Fruit fly (Drosophila melanogaster) whole organism, embryonic: ENCODE measurements around the gene CG14669.

Source experiments
- Atf-2 ChIP-seq: fragments of 200-800 bp; sonication (Bioruptor generic); optimal IDR thresholded peaks from 2 replicates; lab custom pipeline; 2016; ENCODE audit warnings: missing biosample characterization, missing genetic modification characterization
- Blimp-1 ChIP-seq: fragments of 200-800 bp; sonication (Bioruptor generic); optimal IDR thresholded peaks from 3 replicates; lab custom pipeline; 2018; ENCODE audit warnings: missing biosample characterization, missing genetic modification characterization, mild to moderate bottlenecking, moderate library complexity, missing genetic modification reagents
- CG10431 ChIP-seq: fragments of 200-800 bp; sonication (Bioruptor generic); optimal IDR thresholded peaks from 3 replicates; lab custom pipeline; 2018; ENCODE audit warnings: missing biosample characterization, mild to moderate bottlenecking, missing genetic modification characterization
- CG10462 ChIP-seq: fragments of 200-800 bp; sonication (Bioruptor generic); optimal IDR thresholded peaks from 2 replicates; lab custom pipeline; 2016; ENCODE audit warnings: missing biosample characterization, missing genetic modification characterization
- CG12071 ChIP-seq: fragments of 200-800 bp; sonication (Bioruptor generic); optimal IDR thresholded peaks from 3 replicates; lab custom pipeline; 2018; ENCODE audit warnings: missing biosample characterization, mild to moderate bottlenecking, missing genetic modification characterization
- CG12744 ChIP-seq: fragments of 200-800 bp; sonication (Bioruptor generic); optimal IDR thresholded peaks from 2 replicates; lab custom pipeline; 2016; ENCODE audit warnings: missing biosample characterization, missing genetic modification characterization
- CG12942 ChIP-seq: fragments of 200-800 bp; sonication (Bioruptor generic); optimal IDR thresholded peaks from 3 replicates; lab custom pipeline; 2016; ENCODE audit warnings: missing biosample characterization, missing genetic modification characterization
- CG1529 ChIP-seq: fragments of 200-800 bp; sonication (Bioruptor generic); optimal IDR thresholded peaks from 3 replicates; lab custom pipeline; 2018; ENCODE audit warnings: missing biosample characterization, missing genetic modification characterization
- CG18011 ChIP-seq: fragments of 200-800 bp; sonication (Bioruptor generic); optimal IDR thresholded peaks from 2 replicates; lab custom pipeline; 2017; ENCODE audit warnings: missing biosample characterization, missing genetic modification characterization, mild to moderate bottlenecking, moderate library complexity, missing genotype
- CG2120 ChIP-seq: fragments of 200-800 bp; sonication (Bioruptor generic); optimal IDR thresholded peaks from 3 replicates; lab custom pipeline; 2016; ENCODE audit warnings: missing biosample characterization, missing genetic modification characterization
- CG32767 ChIP-seq: fragments of 200-800 bp; sonication (Bioruptor generic); IDR thresholded peaks from 2 replicates; pipeline ENCODE4 v1.3.6; 2022; ENCODE audit warnings: missing biosample characterization, missing genetic modification characterization
- CG6175 ChIP-seq: fragments of 200-800 bp; sonication (Bioruptor generic); IDR thresholded peaks from 3 replicates; pipeline ENCODE4 v1.3.6; 2022; ENCODE audit warnings: missing biosample characterization, missing genetic modification characterization
- CG6683 ChIP-seq: fragments of 200-800 bp; sonication (Bioruptor generic); optimal IDR thresholded peaks from 2 replicates; lab custom pipeline; 2017; ENCODE audit warnings: missing biosample characterization, mild to moderate bottlenecking, missing genetic modification characterization, missing genetic modification reagents
- Chrac-16 ChIP-seq: fragments of 200-800 bp; sonication (Bioruptor generic); optimal IDR thresholded peaks from 3 replicates; lab custom pipeline; 2016; ENCODE audit warnings: missing biosample characterization, missing genetic modification characterization
- Drgx ChIP-seq: fragments of 200-800 bp; sonication (Bioruptor generic); IDR thresholded peaks from 2 replicates; pipeline ENCODE4 v1.3.6; 2022; ENCODE audit warnings: missing biosample characterization, missing genetic modification characterization
- E2f2 ChIP-seq: fragments of 200-800 bp; sonication (Bioruptor generic); IDR thresholded peaks from 2 replicates; pipeline ENCODE4 v1.3.6; 2022; ENCODE audit warnings: missing biosample characterization, missing genetic modification characterization
- Elba2 ChIP-seq: fragments of 200-800 bp; sonication (Bioruptor generic); optimal IDR thresholded peaks from 3 replicates; lab custom pipeline; 2016; ENCODE audit warnings: missing biosample characterization, missing genetic modification characterization
- Hey ChIP-seq: fragments of 200-800 bp; sonication (Bioruptor generic); optimal IDR thresholded peaks from 3 replicates; lab custom pipeline; 2018; ENCODE audit warnings: missing biosample characterization, mild to moderate bottlenecking, missing genetic modification characterization
- Jarid2 ChIP-seq: fragments of 200-800 bp; sonication (Bioruptor generic); optimal IDR thresholded peaks from 3 replicates; lab custom pipeline; 2017; ENCODE audit warnings: mild to moderate bottlenecking, missing biosample characterization, missing genetic modification reagents, missing genetic modification characterization
- Nf-YA ChIP-seq: fragments of 200-800 bp; sonication (Bioruptor generic); IDR thresholded peaks from 2 replicates; pipeline ENCODE4 v1.3.6; 2022; ENCODE audit warnings: missing biosample characterization, missing genetic modification characterization
- Oaz ChIP-seq: fragments of 200-800 bp; sonication (Bioruptor generic); IDR thresholded peaks from 2 replicates; pipeline ENCODE4 v1.3.6; 2022; ENCODE audit warnings: missing biosample characterization, missing genetic modification characterization
- Oli ChIP-seq: fragments of 200-800 bp; sonication (Bioruptor generic); optimal IDR thresholded peaks from 2 replicates; lab custom pipeline; 2018; ENCODE audit warnings: missing biosample characterization, mild to moderate bottlenecking, missing genetic modification characterization, moderate library complexity
- Six4 ChIP-seq: fragments of 200-800 bp; sonication (Bioruptor generic); optimal IDR thresholded peaks from 2 replicates; lab custom pipeline; 2016; ENCODE audit warnings: missing biosample characterization, missing genetic modification characterization
- ac ChIP-seq: fragments of 200-800 bp; sonication (Bioruptor generic); optimal IDR thresholded peaks from 3 replicates; lab custom pipeline; 2017; ENCODE audit warnings: missing biosample characterization, mild to moderate bottlenecking, missing genetic modification characterization
- az2 ChIP-seq: fragments of 200-800 bp; sonication (Bioruptor generic); optimal IDR thresholded peaks from 3 replicates; lab custom pipeline; 2016; ENCODE audit warnings: missing biosample characterization, missing genetic modification characterization
- bsh ChIP-seq, 2 experiments: fragments of 200-800 bp; sonication (Bioruptor generic); optimal IDR thresholded peaks; 2 replicates each; lab custom pipeline; 2017 to 2018; ENCODE audit warnings: mild to moderate bottlenecking in 2 of 2, missing biosample characterization in 2 of 2, missing genetic modification characterization in 2 of 2, moderate library complexity in 1 of 2
- cato ChIP-seq: fragments of 200-800 bp; sonication (Bioruptor generic); optimal IDR thresholded peaks from 2 replicates; lab custom pipeline; 2016; ENCODE audit warnings: missing biosample characterization, missing genetic modification characterization, borderline replicate concordance
- esg ChIP-seq: fragments of 200-800 bp; sonication (Bioruptor generic); conservative IDR thresholded peaks from 2 replicates; pipeline ENCODE4 v1.3.6; 2022; ENCODE audit warnings: missing biosample characterization, missing genetic modification characterization
- ewg ChIP-seq: fragments of 200-800 bp; sonication (Bioruptor generic); optimal IDR thresholded peaks from 3 replicates; lab custom pipeline; 2017; ENCODE audit warnings: mild to moderate bottlenecking, missing biosample characterization, missing genetic modification reagents, missing genetic modification characterization
- gro ChIP-seq: fragments of 200-800 bp; sonication (Bioruptor generic); optimal IDR thresholded peaks from 2 replicates; lab custom pipeline; 2016; ENCODE audit warnings: missing biosample characterization, missing genetic modification characterization
- ham ChIP-seq: fragments of 200-800 bp; sonication (Bioruptor generic); IDR thresholded peaks from 2 replicates; pipeline ENCODE4 v1.3.6; 2022; ENCODE audit warnings: missing biosample characterization, missing genetic modification characterization
- nom ChIP-seq: fragments of 200-800 bp; sonication (Bioruptor generic); optimal IDR thresholded peaks from 2 replicates; lab custom pipeline; 2017; ENCODE audit warnings: missing biosample characterization, missing genetic modification characterization, mild to moderate bottlenecking, moderate library complexity, missing genetic modification reagents
- org-1 ChIP-seq: fragments of 200-800 bp; sonication (Bioruptor generic); optimal IDR thresholded peaks from 2 replicates; lab custom pipeline; 2017; ENCODE audit warnings: missing biosample characterization, missing genetic modification characterization
- pnt ChIP-seq: fragments of 200-800 bp; sonication (Bioruptor generic); optimal IDR thresholded peaks from 3 replicates; lab custom pipeline; 2016; ENCODE audit warnings: missing biosample characterization, missing genetic modification characterization
- pros ChIP-seq: fragments of 200-800 bp; sonication (Bioruptor generic); optimal IDR thresholded peaks from 3 replicates; lab custom pipeline; 2019; ENCODE audit warnings: missing biosample characterization, mild to moderate bottlenecking, missing genetic modification characterization, moderate library complexity
- rib ChIP-seq: fragments of 200-800 bp; sonication (Bioruptor generic); IDR thresholded peaks from 2 replicates; pipeline ENCODE4 v1.3.6; 2022; ENCODE audit warnings: missing biosample characterization, missing genetic modification characterization
- ro ChIP-seq: fragments of 200-800 bp; sonication (Bioruptor generic); IDR thresholded peaks from 2 replicates; pipeline ENCODE4 v1.3.6; 2022; ENCODE audit warnings: missing biosample characterization, missing genetic modification characterization
- sc ChIP-seq, 3 experiments: fragments of >200 bp in 2 of 3; fragments of 200-800 bp in 1 of 3; sonication (Bioruptor generic) in 1 of 3; optimal IDR thresholded peaks; 2 replicates in 2 of 3; 3 replicates in 1 of 3; lab custom pipeline; 2017; ENCODE audit warnings: mild to moderate bottlenecking in 1 of 3, missing biosample characterization in 1 of 3, missing genetic modification characterization in 1 of 3, missing genetic modification reagents in 1 of 3
- sens ChIP-seq: fragments of 200-800 bp; sonication (Bioruptor generic); peaks from one replicate; lab custom pipeline; 2016; ENCODE audit warnings: missing biosample characterization, missing genetic modification characterization
- slp2 ChIP-seq: fragments of 200-800 bp; sonication (Bioruptor generic); optimal IDR thresholded peaks from 2 replicates; lab custom pipeline; 2016; ENCODE audit warnings: missing biosample characterization, missing genetic modification characterization
- stwl ChIP-seq: fragments of 200-800 bp; sonication (Bioruptor generic); optimal IDR thresholded peaks from 3 replicates; lab custom pipeline; 2018; ENCODE audit warnings: missing biosample characterization, mild to moderate bottlenecking, missing genetic modification characterization, moderate library complexity

CG14669 gene

DNA sequence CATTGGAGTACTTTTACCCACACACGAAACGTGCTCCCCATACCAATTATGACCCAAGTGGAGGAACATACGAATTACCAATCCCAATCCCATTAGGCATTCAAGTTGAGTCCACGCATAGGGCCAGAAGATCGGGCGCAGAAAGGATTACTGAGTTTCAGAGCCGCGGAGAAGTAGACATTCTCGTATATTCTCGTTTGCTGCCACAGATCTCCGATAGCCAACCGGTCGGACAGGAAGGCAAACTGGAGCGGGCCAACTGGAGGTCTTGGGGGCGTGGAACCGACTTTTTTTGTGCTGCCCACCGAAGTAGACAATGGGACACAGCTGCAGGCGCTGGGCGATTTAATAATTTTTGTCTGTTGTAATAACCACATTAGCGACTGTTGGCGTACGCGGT is 25.3 kb upstream of the CG14669 start (continued):
- TF ChIP-seq sc (optimal IDR thresholded peaks at IDR 0.05; lab: Kevin White, UChicago), result no peak
- TF ChIP-seq sc (GFP tag; optimal IDR thresholded peaks at IDR 0.05; lab: Kevin White, UChicago), result no peak
- no peak for TF ChIP-seq CG10431 (GFP tag; lab: Kevin White, UChicago)
- TF ChIP-seq ham (GFP tag; lab: Robert Waterston, UW), result no peak
- no peak for TF ChIP-seq az2
- TF ChIP-seq CG18011 (GFP tag; lab: Kevin White, UChicago), result no peak
- TF ChIP-seq Six4 (GFP tag; lab: Kevin White, UChicago), result no peak
- no peak for TF ChIP-seq CG6683 (GFP tag; lab: Kevin White, UChicago)
- no peak for TF ChIP-seq stwl (tag; lab: Kevin White, UChicago)
- no peak for TF ChIP-seq slp2 (GFP tag; lab: Kevin White, UChicago)
- TF ChIP-seq pnt (GFP tag; lab: Kevin White, UChicago), result no peak
- TF ChIP-seq Chrac-16 (GFP tag; lab: Kevin White, UChicago), result no peak
- TF ChIP-seq nom (GFP tag; lab: Kevin White, UChicago), result peak; percentile 10
- TF ChIP-seq CG12071, result no peak
- TF ChIP-seq CG12942 (GFP tag; lab: Kevin White, UChicago), result no peak
- TF ChIP-seq E2f2 (GFP tag; lab: Robert Waterston, UW), result no peak
- no peak for TF ChIP-seq CG32767 (GFP tag; lab: Robert Waterston, UW)
- no peak for TF ChIP-seq pros
- no peak for TF ChIP-seq gro (GFP tag; lab: Kevin White, UChicago)
- 0 out of 3 replicates have a peak, but pooled peaks have one; percentile 13 for TF ChIP-seq CG6175 (GFP tag; lab: Robert Waterston, UW)
- TF ChIP-seq CG2120 (GFP tag; lab: Kevin White, UChicago), result no peak
- no peak for TF ChIP-seq Blimp-1 (GFP tag; lab: Kevin White, UChicago)
- TF ChIP-seq Atf-2 (GFP tag; lab: Kevin White, UChicago), result no peak

DNA sequence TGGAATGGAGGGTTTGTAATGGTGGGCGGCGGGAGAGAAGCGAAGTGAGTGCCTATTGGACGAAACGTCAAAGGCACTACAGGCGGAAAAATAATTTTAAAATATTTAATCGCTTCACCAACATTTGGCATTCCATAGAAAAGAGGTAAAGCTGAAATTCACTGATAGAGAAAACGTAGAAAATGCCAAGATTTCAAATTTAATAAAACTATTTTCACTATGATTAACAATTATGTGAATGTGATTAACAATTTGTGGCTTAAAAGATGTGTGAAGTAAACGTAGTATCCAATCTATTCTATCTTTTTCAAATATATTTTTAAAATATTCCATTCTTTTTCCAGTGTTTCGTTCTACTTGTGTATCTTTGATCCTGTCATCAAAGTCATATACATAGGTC is 24.9 kb upstream of the CG14669 start:
- TF ChIP-seq cato (no peak), Jarid2 (GFP tag; lab: Kevin White, UChicago) (no peak), Hey (tag; lab: Kevin White, UChicago) (no peak), ro (GFP tag; lab: Robert Waterston, UW) (no peak), Oaz (GFP tag; lab: Robert Waterston, UW) (no peak), rib (no peak), gro (GFP tag; lab: Kevin White, UChicago) (no peak), org-1 (GFP tag; lab: Kevin White, UChicago) (no peak), CG12071 (no peak), CG10462 (no peak), CG12744 (GFP tag; lab: Kevin White, UChicago) (no peak), Oli (tag; lab: Kevin White, UChicago) (no peak), sens (GFP tag; lab: Kevin White, UChicago) (peak; percentile 59), esg (GFP tag; lab: Robert Waterston, UW) (no peak), CG1529 (GFP tag; lab: Kevin White, UChicago) (no peak), ac (no peak), Nf-YA (GFP tag; lab: Robert Waterston, UW) (no peak), Elba2 (GFP tag; lab: Kevin White, UChicago) (no peak), ewg (no peak), Drgx (GFP tag; lab: Robert Waterston, UW) (peak; percentile 29; the same call in 1 of the 2 replicates), bsh (GFP tag; optimal IDR thresholded peaks at IDR 0.05; lab: Kevin White, UChicago) (peak in 1 of 2 experiments; percentile 4), Atf-2 (GFP tag; lab: Kevin White, UChicago) (no peak)
